In the genomic region with DNA sequence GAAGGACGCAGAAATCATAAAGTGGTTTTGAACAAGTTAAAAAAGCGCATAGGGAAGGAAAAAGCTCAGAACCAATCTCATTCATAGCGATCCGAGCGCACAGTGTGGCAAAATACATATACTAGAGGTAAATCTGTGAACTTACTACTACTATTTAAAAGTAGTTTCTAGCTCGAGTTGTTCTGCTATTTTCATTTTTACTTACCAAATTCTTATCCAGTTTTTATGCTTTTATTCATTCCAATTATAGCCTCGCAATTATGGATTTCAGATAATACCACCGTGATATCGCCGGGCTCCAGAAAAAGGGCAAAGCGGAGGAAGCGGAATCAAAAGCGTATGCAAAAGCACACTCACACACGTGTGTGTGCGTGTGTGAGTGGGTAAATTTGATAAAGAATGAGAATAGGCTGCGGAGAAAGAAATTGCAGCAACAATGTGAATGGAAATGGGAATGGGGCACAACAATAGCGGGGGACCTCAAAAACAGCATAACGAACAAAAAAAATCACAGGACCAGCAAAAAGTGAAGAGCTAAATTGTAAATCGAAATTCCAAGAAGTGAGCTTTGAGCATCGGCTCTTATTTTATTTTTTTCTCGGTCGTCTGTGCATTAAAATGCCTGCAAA, we compare ENCODE assay signal across 1 fruit fly cellular context.
TF ChIP-seq lines count a peak whose summit lies in the region.

No protein-coding gene starts in this region.

TF ChIP-seq in whole organism, prepupa, 60 proteins besides CTCF, POLR2A, EP300 and RAD21 (continued from another document):
- no peak for TF ChIP-seq dac (GFP tag; optimal IDR thresholded peaks at IDR 0.05; lab: Kevin White, UChicago)
- TF ChIP-seq Met (GFP tag; optimal IDR thresholded peaks at IDR 0.05; lab: Kevin White, UChicago) = peak; percentile 53
- peak; percentile 61 for TF ChIP-seq cyc (GFP tag; optimal IDR thresholded peaks at IDR 0.05; lab: Kevin White, UChicago)
- TF ChIP-seq lz (GFP tag; optimal IDR thresholded peaks at IDR 0.05; lab: Kevin White, UChicago) = peak; percentile 50
- TF ChIP-seq dsx (GFP tag; optimal IDR thresholded peaks at IDR 0.05; lab: Kevin White, UChicago; ENCODE audit: poor library complexity, severe bottlenecking) = peak; percentile 56
- TF ChIP-seq CG10669 (GFP tag; optimal IDR thresholded peaks at IDR 0.05; lab: Kevin White, UChicago) = peak; percentile 86
- TF ChIP-seq CG6808 (GFP tag; optimal IDR thresholded peaks at IDR 0.05; lab: Kevin White, UChicago) = peak; percentile 65
- TF ChIP-seq Sox102F (GFP tag; optimal IDR thresholded peaks at IDR 0.05; lab: Kevin White, UChicago) = peak; percentile 70
- TF ChIP-seq ss (GFP tag; optimal IDR thresholded peaks at IDR 0.05; lab: Kevin White, UChicago) = peak; percentile 46 to 58
- TF ChIP-seq CG6276 (GFP tag; optimal IDR thresholded peaks at IDR 0.05; lab: Kevin White, UChicago) = no peak
- peak; percentile 7 for TF ChIP-seq CG9139 (GFP tag; optimal IDR thresholded peaks at IDR 0.05; lab: Kevin White, UChicago)
- TF ChIP-seq OdsH (GFP tag; optimal IDR thresholded peaks at IDR 0.05; lab: Kevin White, UChicago) = peak; percentile 74
- peak; percentile 40 for TF ChIP-seq Lpt (GFP tag; optimal IDR thresholded peaks at IDR 0.05; lab: Kevin White, UChicago)
- peak; percentile 31 for TF ChIP-seq Ets21C (GFP tag; optimal IDR thresholded peaks at IDR 0.05; lab: Kevin White, UChicago)
- TF ChIP-seq svp (GFP tag; lab: Kevin White, UChicago) = peak; percentile 82
- TF ChIP-seq Smox (GFP tag; optimal IDR thresholded peaks at IDR 0.05; lab: Kevin White, UChicago) = peak; percentile 60
- TF ChIP-seq salr (GFP tag; optimal IDR thresholded peaks at IDR 0.05; lab: Kevin White, UChicago) = peak; percentile 3 to 42
- no peak for TF ChIP-seq fkh (GFP tag; optimal IDR thresholded peaks at IDR 0.05; lab: Kevin White, UChicago)
- TF ChIP-seq Sox14 (GFP tag; optimal IDR thresholded peaks at IDR 0.05; lab: Kevin White, UChicago) = peak; percentile 82
- TF ChIP-seq CG8632 (GFP tag; optimal IDR thresholded peaks at IDR 0.05; lab: Kevin White, UChicago) = peak; percentile 72
- peak; percentile 66 for TF ChIP-seq esn (GFP tag; optimal IDR thresholded peaks at IDR 0.05; lab: Kevin White, UChicago)
- TF ChIP-seq CG8319 (GFP tag; optimal IDR thresholded peaks at IDR 0.05; lab: Kevin White, UChicago) = peak; percentile 39
- 0 out of 3 replicates have a peak, but pooled peaks have one; percentile 38 for TF ChIP-seq CG8119 (GFP tag; IDR thresholded peaks at IDR 0.05; lab: Robert Waterston, UW)
- peak; percentile 87 for TF ChIP-seq Ets96B (tag; optimal IDR thresholded peaks at IDR 0.05; lab: Kevin White, UChicago)
- TF ChIP-seq pdm3 (GFP tag; optimal IDR thresholded peaks at IDR 0.05; lab: Kevin White, UChicago) = peak; percentile 81
- TF ChIP-seq spab (GFP tag; optimal IDR thresholded peaks at IDR 0.05; lab: Kevin White, UChicago) = peak; percentile 82
- peak; percentile 71 for TF ChIP-seq topi (GFP tag; optimal IDR thresholded peaks at IDR 0.05; lab: Kevin White, UChicago)
- TF ChIP-seq Eip78C (GFP tag; lab: Kevin White, UChicago) = peak; percentile 95
- peak; percentile 25; the same call in 1 of the 2 replicates for TF ChIP-seq CG15336 (GFP tag; IDR thresholded peaks at IDR 0.05; lab: Robert Waterston, UW)
- peak; percentile 63 for TF ChIP-seq CG11294 (GFP tag; IDR thresholded peaks at IDR 0.05; lab: Robert Waterston, UW)
- TF ChIP-seq Hr4 (GFP tag; optimal IDR thresholded peaks at IDR 0.05; lab: Kevin White, UChicago) = peak; percentile 13
- TF ChIP-seq fd59A (GFP tag; optimal IDR thresholded peaks at IDR 0.05; lab: Kevin White, UChicago) = peak; percentile 68
- TF ChIP-seq CG4318 (GFP tag; optimal IDR thresholded peaks at IDR 0.05; lab: Kevin White, UChicago) = no peak
- TF ChIP-seq CG16779 (tag; optimal IDR thresholded peaks at IDR 0.05; lab: Kevin White, UChicago) = peak; percentile 11
- no peak for TF ChIP-seq Gug (GFP tag; IDR thresholded peaks at IDR 0.05; lab: Robert Waterston, UW)
- peak; percentile 75 for TF ChIP-seq vri (GFP tag; optimal IDR thresholded peaks at IDR 0.05; lab: Kevin White, UChicago)
- peak; percentile 70 for TF ChIP-seq CG31627 (GFP tag; optimal IDR thresholded peaks at IDR 0.05; lab: Kevin White, UChicago)
- peak; percentile 72 for TF ChIP-seq CG1621 (tag; optimal IDR thresholded peaks at IDR 0.05; lab: Kevin White, UChicago)
